Fruit fly (Drosophila melanogaster) whole organism, embryonic: ENCODE measurements around the gene CG4025.

ENCODE experiments used
- Asciz ChIP-seq: fragments of 200-800 bp; sonication (Bioruptor generic); optimal IDR thresholded peaks from 2 replicates; lab custom pipeline; 2017; ENCODE audit warnings: missing biosample characterization, mild to moderate bottlenecking, missing genetic modification characterization, missing genetic modification reagents
- CG11247 ChIP-seq: fragments of 200-800 bp; sonication (Bioruptor generic); IDR thresholded peaks from 2 replicates; pipeline ENCODE4 v1.3.6; 2022; ENCODE audit warnings: missing biosample characterization, missing genetic modification characterization
- CG11696 ChIP-seq: fragments of 200-800 bp; sonication (Bioruptor generic); IDR thresholded peaks from 2 replicates; pipeline ENCODE4 v1.3.6; 2022; ENCODE audit warnings: missing biosample characterization, missing genetic modification characterization
- CG13296 ChIP-seq: fragments of 200-800 bp; sonication (Bioruptor generic); optimal IDR thresholded peaks from 3 replicates; lab custom pipeline; 2018; ENCODE audit warnings: missing biosample characterization, mild to moderate bottlenecking, missing genetic modification characterization
- CG13624 ChIP-seq: fragments of 200-800 bp; sonication (Bioruptor generic); optimal IDR thresholded peaks from 2 replicates; lab custom pipeline; 2016; ENCODE audit warnings: missing biosample characterization, missing genetic modification characterization
- CG15269 ChIP-seq: fragments of 200-800 bp; sonication (Bioruptor generic); optimal IDR thresholded peaks from 2 replicates; lab custom pipeline; 2018; ENCODE audit warnings: missing biosample characterization, mild to moderate bottlenecking, missing genetic modification characterization, moderate library complexity
- CG16863 ChIP-seq: fragments of 200-800 bp; sonication (Bioruptor generic); optimal IDR thresholded peaks from 3 replicates; lab custom pipeline; 2016; ENCODE audit warnings: missing biosample characterization, missing genetic modification characterization
- CG18599 ChIP-seq: fragments of 200-800 bp; sonication (Bioruptor generic); optimal IDR thresholded peaks from 3 replicates; lab custom pipeline; 2017; ENCODE audit warnings: missing biosample characterization, missing genetic modification characterization, mild to moderate bottlenecking, moderate library complexity, missing genetic modification reagents
- CG3163 ChIP-seq: fragments of 200-800 bp; sonication (Bioruptor generic); optimal IDR thresholded peaks from 3 replicates; lab custom pipeline; 2016; ENCODE audit warnings: missing biosample characterization, missing genetic modification characterization
- CG4282 ChIP-seq: fragments of 200-800 bp; sonication (Bioruptor generic); optimal IDR thresholded peaks from 2 replicates; lab custom pipeline; 2016; ENCODE audit warnings: missing biosample characterization, missing genetic modification characterization
- CG43689 ChIP-seq: fragments of 200-800 bp; sonication (Bioruptor generic); IDR thresholded peaks from 2 replicates; pipeline ENCODE4 v1.3.6; 2022; ENCODE audit warnings: missing biosample characterization, missing genetic modification characterization
- CG4404 ChIP-seq: fragments of 200-800 bp; sonication (Bioruptor generic); IDR thresholded peaks from 2 replicates; pipeline ENCODE4 v1.3.6; 2022; ENCODE audit warnings: missing biosample characterization, missing genetic modification characterization
- CG4424 ChIP-seq: fragments of 200-800 bp; sonication (Bioruptor generic); optimal IDR thresholded peaks from 3 replicates; lab custom pipeline; 2016; ENCODE audit warnings: missing biosample characterization, missing genetic modification characterization
- CG4617 ChIP-seq: fragments of 200-800 bp; sonication (Bioruptor generic); optimal IDR thresholded peaks from 3 replicates; lab custom pipeline; 2016; ENCODE audit warnings: missing biosample characterization, missing genetic modification characterization, borderline replicate concordance
- CG4707 ChIP-seq: fragments of 200-800 bp; sonication (Bioruptor generic); optimal IDR thresholded peaks from 2 replicates; lab custom pipeline; 2018; ENCODE audit warnings: missing biosample characterization, mild to moderate bottlenecking, missing genetic modification characterization, moderate library complexity
- CG6854 ChIP-seq: fragments of 200-800 bp; sonication (Bioruptor generic); optimal IDR thresholded peaks from 3 replicates; lab custom pipeline; 2017; ENCODE audit warnings: missing biosample characterization, mild to moderate bottlenecking, missing genetic modification characterization
- CG8388 ChIP-seq: fragments of 200-800 bp; sonication (Bioruptor generic); optimal IDR thresholded peaks from 2 replicates; lab custom pipeline; 2019; ENCODE audit warnings: missing biosample characterization, mild to moderate bottlenecking, missing genetic modification characterization, moderate library complexity
- D19A ChIP-seq: fragments of 200-800 bp; optimal IDR thresholded peaks from 3 replicates; lab custom pipeline; 2019; ENCODE audit warnings: missing biosample characterization, mild to moderate bottlenecking, missing genetic modification characterization, moderate library complexity
- Dip2 ChIP-seq: fragments of 200-800 bp; sonication (Bioruptor generic); IDR thresholded peaks from 2 replicates; pipeline ENCODE4 v1.3.6; 2022; ENCODE audit warnings: missing biosample characterization, missing genetic modification characterization
- ERR ChIP-seq: fragments of 200-800 bp; sonication (Bioruptor generic); optimal IDR thresholded peaks from 2 replicates; lab custom pipeline; 2016; ENCODE audit warnings: missing biosample characterization, missing genetic modification characterization
- Ets65A ChIP-seq: fragments of 200-800 bp; sonication (Bioruptor generic); peaks from one replicate; lab custom pipeline; 2016; ENCODE audit warnings: missing biosample characterization, missing genetic modification characterization
- Ets97D ChIP-seq: fragments of 200-800 bp; sonication (Bioruptor generic); optimal IDR thresholded peaks from 3 replicates; lab custom pipeline; 2016; ENCODE audit warnings: missing biosample characterization, missing genetic modification characterization
- HHEX ChIP-seq: fragments of 200-800 bp; sonication (Bioruptor generic); optimal IDR thresholded peaks from 3 replicates; lab custom pipeline; 2017; ENCODE audit warnings: missing biosample characterization, mild to moderate bottlenecking, missing genetic modification characterization, missing genetic modification reagents
- Hand ChIP-seq: fragments of 200-800 bp; sonication (Bioruptor generic); optimal IDR thresholded peaks from 2 replicates; lab custom pipeline; 2017; ENCODE audit warnings: mild to moderate bottlenecking, missing biosample characterization, missing genetic modification reagents, missing genetic modification characterization
- Hr51 ChIP-seq, 2 experiments: fragments of 200-800 bp; sonication (Bioruptor generic); optimal IDR thresholded peaks; 2 replicates in 1 of 2; 3 replicates in 1 of 2; lab custom pipeline; 2016 to 2018; ENCODE audit warnings: missing biosample characterization in 2 of 2, missing genetic modification characterization in 2 of 2, mild to moderate bottlenecking in 1 of 2, moderate library complexity in 1 of 2
- Lhr ChIP-seq: fragments of 200-800 bp; sonication (Bioruptor generic); optimal IDR thresholded peaks from 3 replicates; lab custom pipeline; 2017; ENCODE audit warnings: mild to moderate bottlenecking, missing biosample characterization, missing genetic modification reagents, missing genetic modification characterization
- Lim3 ChIP-seq: fragments of 200-800 bp; sonication (Bioruptor generic); IDR thresholded peaks from 2 replicates; pipeline ENCODE4 v1.3.6; 2022; ENCODE audit warnings: missing biosample characterization, missing genetic modification characterization
- Mad ChIP-seq: fragments of 200-800 bp; sonication (Bioruptor generic); optimal IDR thresholded peaks from 2 replicates; lab custom pipeline; 2016; ENCODE audit warnings: missing biosample characterization, missing genetic modification characterization
- Meics ChIP-seq: fragments of 200-800 bp; sonication (Bioruptor generic); optimal IDR thresholded peaks from 2 replicates; lab custom pipeline; 2017; ENCODE audit warnings: missing biosample characterization, mild to moderate bottlenecking, missing genetic modification characterization
- Mrtf ChIP-seq: fragments of 200-800 bp; sonication (Bioruptor generic); IDR thresholded peaks from 3 replicates; pipeline ENCODE4 v1.3.6; 2022; ENCODE audit warnings: missing biosample characterization, missing genetic modification characterization
- Poxn ChIP-seq: fragments of 200-800 bp; sonication (Bioruptor generic); IDR thresholded peaks from 2 replicates; pipeline ENCODE4 v1.3.6; 2022; ENCODE audit warnings: missing biosample characterization, missing genetic modification characterization
- Scr ChIP-seq: fragments of 200-800 bp; sonication (Bioruptor generic); IDR thresholded peaks from 2 replicates; pipeline ENCODE4 v1.3.6; 2022; ENCODE audit warnings: missing biosample characterization, missing genetic modification characterization; ENCODE audit not compliant: partially characterized antibody
- Side ChIP-seq: fragments of 200-800 bp; sonication (Bioruptor generic); optimal IDR thresholded peaks from 2 replicates; lab custom pipeline; 2016; ENCODE audit warnings: missing biosample characterization, missing genetic modification characterization
- Sox100B ChIP-seq: fragments of 200-800 bp; sonication (Bioruptor generic); optimal IDR thresholded peaks from 3 replicates; lab custom pipeline; 2018; ENCODE audit warnings: missing biosample characterization, mild to moderate bottlenecking, missing genetic modification characterization
- Xbp1 ChIP-seq: fragments of 200-800 bp; sonication (Bioruptor generic); optimal IDR thresholded peaks from 3 replicates; lab custom pipeline; 2016; ENCODE audit warnings: missing biosample characterization, mild to moderate bottlenecking, missing genetic modification characterization
- ac ChIP-seq: fragments of 200-800 bp; sonication (Bioruptor generic); optimal IDR thresholded peaks from 3 replicates; lab custom pipeline; 2017; ENCODE audit warnings: missing biosample characterization, mild to moderate bottlenecking, missing genetic modification characterization
- bigmax ChIP-seq: fragments of 200-800 bp; sonication (Bioruptor generic); optimal IDR thresholded peaks from 2 replicates; lab custom pipeline; 2018; ENCODE audit warnings: missing biosample characterization, mild to moderate bottlenecking, missing genetic modification characterization
- bsh ChIP-seq, 2 experiments: fragments of 200-800 bp; sonication (Bioruptor generic); optimal IDR thresholded peaks; 2 replicates each; lab custom pipeline; 2017 to 2018; ENCODE audit warnings: mild to moderate bottlenecking in 2 of 2, missing biosample characterization in 2 of 2, missing genetic modification characterization in 2 of 2, moderate library complexity in 1 of 2
- chn ChIP-seq: fragments of 200-800 bp; sonication (Bioruptor generic); optimal IDR thresholded peaks from 2 replicates; lab custom pipeline; 2016; ENCODE audit warnings: missing biosample characterization, missing genetic modification characterization
- da ChIP-seq: fragments of 200-800 bp; sonication (Bioruptor generic); optimal IDR thresholded peaks from 2 replicates; lab custom pipeline; 2016; ENCODE audit warnings: missing biosample characterization, missing genetic modification characterization
- disco-r ChIP-seq: fragments of 200-800 bp; sonication (Bioruptor generic); optimal IDR thresholded peaks from 2 replicates; lab custom pipeline; 2016; ENCODE audit warnings: missing biosample characterization, missing genetic modification characterization
- dysf ChIP-seq: fragments of 200-800 bp; sonication (Bioruptor generic); IDR thresholded peaks from 3 replicates; pipeline ENCODE4 v1.3.6; 2022; ENCODE audit warnings: missing biosample characterization, missing genetic modification characterization
- ken ChIP-seq: fragments of 200-800 bp; sonication (Bioruptor generic); IDR thresholded peaks from 3 replicates; pipeline ENCODE4 v1.3.6; 2022; ENCODE audit warnings: missing biosample characterization, missing genetic modification characterization
- kni ChIP-seq: fragments of 200-800 bp; sonication (Bioruptor generic); optimal IDR thresholded peaks from 3 replicates; lab custom pipeline; 2017; ENCODE audit warnings: mild to moderate bottlenecking, missing biosample characterization, missing genetic modification reagents, missing genetic modification characterization
- nom ChIP-seq: fragments of 200-800 bp; sonication (Bioruptor generic); optimal IDR thresholded peaks from 2 replicates; lab custom pipeline; 2017; ENCODE audit warnings: missing biosample characterization, missing genetic modification characterization, mild to moderate bottlenecking, moderate library complexity, missing genetic modification reagents
- onecut ChIP-seq: fragments of 200-800 bp; sonication (Bioruptor generic); IDR thresholded peaks from 2 replicates; pipeline ENCODE4 v1.3.6; 2022; ENCODE audit warnings: missing biosample characterization, missing genetic modification characterization
- repo ChIP-seq: fragments of 200-800 bp; sonication (Bioruptor generic); optimal IDR thresholded peaks from 2 replicates; lab custom pipeline; 2016; ENCODE audit warnings: missing biosample characterization, missing genetic modification characterization
- scrt ChIP-seq: fragments of 200-800 bp; sonication (Bioruptor generic); optimal IDR thresholded peaks from 2 replicates; lab custom pipeline; 2018; ENCODE audit warnings: missing biosample characterization, mild to moderate bottlenecking, missing genetic modification characterization, moderate library complexity
- sd ChIP-seq: fragments of 200-800 bp; sonication (Bioruptor generic); optimal IDR thresholded peaks from 3 replicates; lab custom pipeline; 2018; ENCODE audit warnings: missing biosample characterization, mild to moderate bottlenecking, missing genetic modification characterization, moderate library complexity
- wdn ChIP-seq: fragments of 200-800 bp; sonication (Bioruptor generic); IDR thresholded peaks from 2 replicates; pipeline ENCODE4 v1.3.6; 2022; ENCODE audit warnings: missing biosample characterization, missing genetic modification characterization

The CG4025 gene

dm6 chrX:2080367-2080927, 3.7 kb downstream of the CG4025 start, which contains the start of the genes CG16903 and Unc-76 (continued):
- TF ChIP-seq Dip2 (GFP tag; lab: Robert Waterston, UW): no peak
- no peak for TF ChIP-seq repo (GFP tag; lab: Kevin White, UChicago)
- peak; percentile 26 for TF ChIP-seq HHEX (GFP tag; lab: Kevin White, UChicago)
- TF ChIP-seq chn (GFP tag; lab: Kevin White, UChicago): no peak
- TF ChIP-seq Ets97D: peak; percentile 95
- peak in 1 of 2 experiments; percentile 21 for TF ChIP-seq bsh (GFP tag; optimal IDR thresholded peaks at IDR 0.05; lab: Kevin White, UChicago)
- peak; percentile 31 for TF ChIP-seq CG6854 (GFP tag; lab: Kevin White, UChicago)
- TF ChIP-seq Sox100B (GFP tag; lab: Kevin White, UChicago): no peak
- TF ChIP-seq CG13624 (GFP tag; lab: Kevin White, UChicago): peak; percentile 67
- peak; percentile 40 for TF ChIP-seq CG4282
- TF ChIP-seq CG4424: no peak
- TF ChIP-seq CG4707 (GFP tag; lab: Kevin White, UChicago): peak; percentile 40
- TF ChIP-seq D19A: peak; percentile 37
- TF ChIP-seq wdn (GFP tag; lab: Robert Waterston, UW): no peak
- no peak for TF ChIP-seq CG43689
- TF ChIP-seq CG3163: peak; percentile 25
- TF ChIP-seq nom (GFP tag; lab: Kevin White, UChicago): peak; percentile 69
- TF ChIP-seq sd (tag; lab: Kevin White, UChicago): peak; percentile 48
- TF ChIP-seq kni (GFP tag; lab: Kevin White, UChicago): no peak
- no peak for TF ChIP-seq ERR
- TF ChIP-seq ken (GFP tag; lab: Robert Waterston, UW): no peak
- peak; percentile 51 for TF ChIP-seq scrt (GFP tag; lab: Kevin White, UChicago)
- TF ChIP-seq Lim3 (GFP tag; lab: Robert Waterston, UW): no peak
- TF ChIP-seq CG8388: no peak
- TF ChIP-seq Poxn (GFP tag; lab: Robert Waterston, UW): no peak
- TF ChIP-seq Ets65A: peak; percentile 88
- no peak for TF ChIP-seq Mad
- no peak for TF ChIP-seq da
- TF ChIP-seq CG18599 (GFP tag; lab: Kevin White, UChicago): peak; percentile 53
- no peak for TF ChIP-seq disco-r (GFP tag; lab: Kevin White, UChicago)
- TF ChIP-seq Meics (GFP tag; lab: Kevin White, UChicago): peak; percentile 34
- peak; percentile 16; the same call in 1 of the 2 replicates for TF ChIP-seq onecut (GFP tag; lab: Robert Waterston, UW)
- TF ChIP-seq CG4404 (GFP tag; lab: Robert Waterston, UW): no peak
- TF ChIP-seq Asciz (GFP tag; lab: Kevin White, UChicago): peak; percentile 4
- no peak for TF ChIP-seq CG11696 (GFP tag; lab: Robert Waterston, UW)
- TF ChIP-seq bigmax (GFP tag; lab: Kevin White, UChicago): peak; percentile 26
- TF ChIP-seq Mrtf (GFP tag; lab: Robert Waterston, UW): no peak
- TF ChIP-seq CG11247: no peak
- peak; percentile 5 for TF ChIP-seq Xbp1 (GFP tag; lab: Kevin White, UChicago)
- peak; percentile 98 for TF ChIP-seq Lhr (GFP tag; lab: Kevin White, UChicago)
- TF ChIP-seq dysf: no peak
- peak; percentile 50 for TF ChIP-seq CG13296 (GFP tag; lab: Kevin White, UChicago)
- TF ChIP-seq Side (GFP tag; lab: Kevin White, UChicago): no peak
- TF ChIP-seq Scr: peak; percentile 39
- peak; percentile 38 for TF ChIP-seq Hand
- TF ChIP-seq CG15269 (tag; lab: Kevin White, UChicago): peak; percentile 38
- peak; percentile 90 for TF ChIP-seq CG4617 (GFP tag; lab: Kevin White, UChicago)
- no peak for TF ChIP-seq ac
- TF ChIP-seq Hr51 (GFP tag; optimal IDR thresholded peaks at IDR 0.05; lab: Kevin White, UChicago): peak in 1 of 2 experiments; percentile 47
- no peak for TF ChIP-seq CG16863
